Worm (Caenorhabditis elegans): Measurements from ENCODE around the gene ire-1.
A peak's percentile ranks its signal among the peaks of the same experiment; 100 is the strongest.

DNA sequence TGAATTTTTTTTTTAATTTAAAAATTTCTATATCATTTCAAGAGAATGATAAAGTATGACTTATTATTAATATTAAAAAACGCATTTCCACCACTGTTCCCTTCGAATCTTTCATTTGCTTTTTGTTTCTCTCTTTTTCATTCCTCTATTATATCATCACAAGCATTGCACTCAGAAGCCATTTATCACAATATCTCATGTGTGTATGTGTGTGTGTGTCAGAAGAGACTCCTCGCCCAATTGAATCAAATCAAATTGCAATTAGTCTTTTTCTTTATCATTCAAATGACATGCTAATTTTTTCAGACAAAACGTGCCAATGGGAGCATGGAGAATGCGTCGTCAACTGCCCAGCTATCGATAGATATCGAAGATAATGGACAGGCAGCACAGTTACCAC lies 8.6 kb downstream of the ire-1 start, which contains the start of gene unc-105:
- TF ChIP-seq lin-32 (GFP tag; optimal IDR thresholded peaks at IDR 0.05) (no peak), elt-1 (tag; optimal IDR thresholded peaks at IDR 0.05; ENCODE audit: borderline replicate concordance, insufficient read depth) (no peak), ztf-11 (tag; optimal IDR thresholded peaks at IDR 0.05) (no peak), ces-1 (GFP tag; optimal IDR thresholded peaks at IDR 0.05) (no peak), lsy-2 (tag; optimal IDR thresholded peaks at IDR 0.05) (no peak), M03D4.4 (tag; optimal IDR thresholded peaks at IDR 0.05) (no peak), unc-62 (GFP tag; optimal IDR thresholded peaks at IDR 0.05) (peak; percentile 26), nhr-237 (tag; optimal IDR thresholded peaks at IDR 0.05) (no peak), unc-39 (tag; optimal IDR thresholded peaks at IDR 0.05) (no peak), nhr-12 (tag; optimal IDR thresholded peaks at IDR 0.05) (no peak), nhr-76 (tag; optimal IDR thresholded peaks at IDR 0.05) (no peak), ham-2 (GFP tag; optimal IDR thresholded peaks at IDR 0.05) (no peak)
